Fruit fly (Drosophila melanogaster): ENCODE results near the gene CASK.

CASK gene

DNA sequence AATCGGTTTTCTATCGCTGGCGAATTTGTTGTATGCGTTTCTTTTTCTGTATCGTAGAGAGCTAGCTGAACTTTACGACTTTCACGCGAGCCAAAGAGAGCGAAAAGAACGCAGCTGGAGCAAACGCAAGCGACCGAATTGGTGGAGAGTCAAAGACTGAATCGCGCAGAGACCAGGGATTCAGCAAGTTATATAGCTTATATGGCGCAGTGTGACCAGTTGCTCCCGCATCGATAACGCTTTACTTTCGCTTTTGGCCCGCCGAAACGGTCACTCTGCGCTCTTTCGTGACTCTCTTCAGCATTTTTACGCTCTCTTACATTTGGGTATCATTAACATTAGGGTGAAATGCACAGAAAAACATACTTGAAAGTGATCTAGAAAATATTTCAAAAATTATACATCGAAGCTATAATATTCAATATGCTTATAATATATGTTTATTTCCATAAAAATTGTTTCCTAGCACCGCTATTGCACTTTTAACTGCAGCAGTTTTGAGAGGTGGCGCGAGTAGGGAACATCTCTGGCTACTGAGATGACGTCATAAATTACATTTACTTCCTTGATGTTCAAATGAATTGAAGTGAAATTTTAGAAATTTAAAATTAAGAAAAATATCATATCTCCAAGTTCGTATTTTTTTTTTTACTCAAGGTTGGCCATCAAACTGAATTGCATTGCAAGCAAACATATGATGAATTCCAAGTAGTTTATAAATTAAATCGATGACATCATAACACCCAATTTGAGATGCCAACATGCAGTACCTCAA, 33.8 kb upstream of the CASK start, which contains the start of gene glec (continued):
- TF ChIP-seq CG42726 (GFP tag; IDR thresholded peaks at IDR 0.05; ENCODE audit: partially characterized antibody) (peak; percentile 91), fu2 (GFP tag; optimal IDR thresholded peaks at IDR 0.05) (no peak), sim (GFP tag; IDR thresholded peaks at IDR 0.05) (no peak), CG10147 (GFP tag; optimal IDR thresholded peaks at IDR 0.05) (no peak), CG7928 (GFP tag; optimal IDR thresholded peaks at IDR 0.05) (peak; percentile 63), CG6175 (GFP tag; IDR thresholded peaks at IDR 0.05) (peak; percentile 6; the same call in 1 of the 3 replicates), E2f1 (GFP tag; IDR thresholded peaks at IDR 0.05) (peak; percentile 8; the same call in 1 of the 2 replicates), CG4854 (GFP tag; optimal IDR thresholded peaks at IDR 0.05) (no peak), Med (GFP tag) (peak; percentile 93), HLH3B (GFP tag; IDR thresholded peaks at IDR 0.05) (no peak), CG2120 (GFP tag; optimal IDR thresholded peaks at IDR 0.05) (no peak), onecut (GFP tag; IDR thresholded peaks at IDR 0.05) (peak; percentile 62), CG17829 (tag; optimal IDR thresholded peaks at IDR 0.05) (peak; percentile 29), vnd (GFP tag; IDR thresholded peaks at IDR 0.05; ENCODE audit: partially characterized antibody) (peak; percentile 17; the same call in 1 of the 3 replicates), zfh2 (GFP tag; optimal IDR thresholded peaks at IDR 0.05) (no peak), CG12659 (GFP tag; optimal IDR thresholded peaks at IDR 0.05) (peak; percentile 25), bab2 (GFP tag; optimal IDR thresholded peaks at IDR 0.05) (no peak), zen (tag; optimal IDR thresholded peaks at IDR 0.05) (peak; percentile 5), p53 (GFP tag; optimal IDR thresholded peaks at IDR 0.05) (no peak), sisA (GFP tag; IDR thresholded peaks at IDR 0.05) (no peak), CG6254 (GFP tag; optimal IDR thresholded peaks at IDR 0.05) (no peak), CG4282 (GFP tag; optimal IDR thresholded peaks at IDR 0.05) (peak; percentile 26), CG12104 (GFP tag; optimal IDR thresholded peaks at IDR 0.05) (no peak), CG7372 (GFP tag; IDR thresholded peaks at IDR 0.05) (no peak; the same call in 1 of the 2 replicates), CG14860 (GFP tag; IDR thresholded peaks at IDR 0.05; ENCODE audit: partially characterized antibody) (no peak), CG33213 (GFP tag; optimal IDR thresholded peaks at IDR 0.05) (peak; percentile 63), gt (GFP tag; IDR thresholded peaks at IDR 0.05) (no peak), Dip3 (GFP tag; optimal IDR thresholded peaks at IDR 0.05) (no peak), corto (GFP tag; optimal IDR thresholded peaks at IDR 0.05) (peak; percentile 62), caup (GFP tag; optimal IDR thresholded peaks at IDR 0.05; ENCODE audit: severe bottlenecking) (peak; percentile 69), Abd-B (GFP tag; optimal IDR thresholded peaks at IDR 0.05) (no peak), ranshi (GFP tag; IDR thresholded peaks at IDR 0.05) (no peak), Dfd (GFP tag; optimal IDR thresholded peaks at IDR 0.05) (no peak), prd (optimal IDR thresholded peaks at IDR 0.05) (no peak), prd (GFP tag; IDR thresholded peaks at IDR 0.05) (peak; percentile 24; the same call in 2 of the 3 replicates), Asciz (GFP tag; optimal IDR thresholded peaks at IDR 0.05) (no peak), gem (tag; optimal IDR thresholded peaks at IDR 0.05) (peak; percentile 66), CG18619 (GFP tag; optimal IDR thresholded peaks at IDR 0.05) (no peak), Drgx (GFP tag; IDR thresholded peaks at IDR 0.05) (peak; percentile 41; the same call in 1 of the 2 replicates), Antp (GFP tag; optimal IDR thresholded peaks at IDR 0.05) (peak; percentile 57), dan (GFP tag; IDR thresholded peaks at IDR 0.05) (no peak), fd64A (GFP tag; optimal IDR thresholded peaks at IDR 0.05) (peak; percentile 51), CG13123 (GFP tag; optimal IDR thresholded peaks at IDR 0.05) (no peak), ara (GFP tag; IDR thresholded peaks at IDR 0.05) (peak; percentile 45; the same call in 1 of the 2 replicates), CG31441 (GFP tag; IDR thresholded peaks at IDR 0.05) (peak; percentile 28; the same call in 1 of the 2 replicates), CG31388 (GFP tag; optimal IDR thresholded peaks at IDR 0.05) (no peak), dmrt99B (tag; optimal IDR thresholded peaks at IDR 0.05) (peak; percentile 21), Dll (GFP tag; IDR thresholded peaks at IDR 0.05; ENCODE audit: partially characterized antibody) (no peak), Aef1 (GFP tag; IDR thresholded peaks at IDR 0.05) (no peak)
